Fruit fly (Drosophila melanogaster) whole organism, prepupa: ENCODE data around the gene CG13605.

Experiments
- CG10631 ChIP-seq: fragments of 200-800 bp; sonication (Bioruptor generic); optimal IDR thresholded peaks from 2 replicates; lab custom pipeline; 2016; ENCODE audit warnings: missing biosample characterization, missing genetic modification characterization
- CG11294 ChIP-seq: fragments of 200-800 bp; sonication (Bioruptor generic); IDR thresholded peaks from 2 replicates; pipeline ENCODE4 v1.3.6; 2022; ENCODE audit warnings: missing biosample characterization, missing genetic modification characterization
- CG11762 ChIP-seq: fragments of 200-800 bp; sonication (Bioruptor generic); optimal IDR thresholded peaks from 3 replicates; lab custom pipeline; 2016; ENCODE audit warnings: missing biosample characterization, missing genetic modification characterization; ENCODE audit not compliant: insufficient read depth
- CG11902 ChIP-seq: fragments of 200-800 bp; sonication (Bioruptor generic); optimal IDR thresholded peaks from 3 replicates; lab custom pipeline; 2016; ENCODE audit warnings: missing biosample characterization, missing genetic modification characterization
- CG15336 ChIP-seq: fragments of 200-800 bp; sonication (Bioruptor generic); IDR thresholded peaks from 2 replicates; pipeline ENCODE4 v1.3.6; 2022; ENCODE audit warnings: missing biosample characterization, missing genetic modification characterization
- CG1621 ChIP-seq: fragments of 200-800 bp; sonication (Bioruptor generic); optimal IDR thresholded peaks from 3 replicates; lab custom pipeline; 2018; ENCODE audit warnings: missing biosample characterization, mild to moderate bottlenecking, missing genetic modification characterization
- CG16779 ChIP-seq: fragments of 200-800 bp; sonication (Bioruptor generic); optimal IDR thresholded peaks from 3 replicates; lab custom pipeline; 2017; ENCODE audit warnings: missing biosample characterization, mild to moderate bottlenecking, missing genetic modification characterization
- CG3032 ChIP-seq: fragments of 200-800 bp; optimal IDR thresholded peaks from 2 replicates; lab custom pipeline; 2019; ENCODE audit warnings: missing biosample characterization, mild to moderate bottlenecking, missing genetic modification characterization, moderate library complexity
- CG31627 ChIP-seq: fragments of 200-800 bp; sonication (Bioruptor generic); optimal IDR thresholded peaks from 3 replicates; lab custom pipeline; 2016; ENCODE audit warnings: missing biosample characterization, missing genetic modification characterization
- CG32006 ChIP-seq: fragments of 200-800 bp; sonication (Bioruptor generic); optimal IDR thresholded peaks from 3 replicates; lab custom pipeline; 2017; ENCODE audit warnings: missing biosample characterization, mild to moderate bottlenecking, missing genetic modification characterization
- CG3919 ChIP-seq: fragments of 200-800 bp; sonication (Bioruptor generic); optimal IDR thresholded peaks from 3 replicates; lab custom pipeline; 2016; ENCODE audit warnings: missing biosample characterization, missing genetic modification characterization
- CG4318 ChIP-seq: fragments of 200-800 bp; sonication (Bioruptor generic); optimal IDR thresholded peaks from 3 replicates; lab custom pipeline; 2017; ENCODE audit warnings: missing biosample characterization, mild to moderate bottlenecking, missing genetic modification characterization
- CG6163 ChIP-seq: fragments of 200-800 bp; sonication (Bioruptor generic); IDR thresholded peaks from 3 replicates; pipeline ENCODE4 v1.3.6; 2022; ENCODE audit warnings: missing biosample characterization, missing genetic modification characterization
- CG6276 ChIP-seq: fragments of 200-800 bp; sonication (Bioruptor generic); optimal IDR thresholded peaks from 2 replicates; lab custom pipeline; 2017; ENCODE audit warnings: missing biosample characterization, mild to moderate bottlenecking, missing genetic modification characterization
- CG6792 ChIP-seq: fragments of 200-800 bp; sonication (Bioruptor generic); optimal IDR thresholded peaks from 3 replicates; lab custom pipeline; 2016; ENCODE audit warnings: missing biosample characterization, missing genetic modification characterization
- CG7368 ChIP-seq: fragments of 200-800 bp; sonication (Bioruptor generic); optimal IDR thresholded peaks from 3 replicates; lab custom pipeline; 2016; ENCODE audit warnings: missing biosample characterization, missing genetic modification characterization
- CG8319 ChIP-seq: fragments of 200-800 bp; sonication (Bioruptor generic); optimal IDR thresholded peaks from 3 replicates; lab custom pipeline; 2016; ENCODE audit warnings: missing biosample characterization, missing genetic modification characterization
- CG8632 ChIP-seq: fragments of 200-800 bp; sonication (Bioruptor generic); optimal IDR thresholded peaks from 3 replicates; lab custom pipeline; 2016; ENCODE audit warnings: missing biosample characterization, missing genetic modification characterization
- CG9139 ChIP-seq: fragments of 200-800 bp; sonication (Bioruptor generic); optimal IDR thresholded peaks from 3 replicates; lab custom pipeline; 2017; ENCODE audit warnings: missing biosample characterization, mild to moderate bottlenecking, missing genetic modification characterization
- Eip75B ChIP-seq: fragments of 200-800 bp; sonication (Bioruptor generic); optimal IDR thresholded peaks from 3 replicates; lab custom pipeline; 2016; ENCODE audit warnings: missing biosample characterization, missing genetic modification characterization
- Eip78C ChIP-seq: fragments of 200-800 bp; sonication (Bioruptor generic); peaks from one replicate; lab custom pipeline; 2016; ENCODE audit warnings: missing biosample characterization, missing genetic modification characterization
- Eip93F ChIP-seq: fragments of 200-800 bp; sonication (Bioruptor generic); optimal IDR thresholded peaks from 2 replicates; lab custom pipeline; 2016; ENCODE audit warnings: missing biosample characterization, mild to moderate bottlenecking, missing genetic modification characterization
- Ets21C ChIP-seq: fragments of 200-800 bp; sonication (Bioruptor generic); optimal IDR thresholded peaks from 3 replicates; lab custom pipeline; 2016; ENCODE audit warnings: missing biosample characterization, missing genetic modification characterization
- Ets96B ChIP-seq: fragments of 200-800 bp; optimal IDR thresholded peaks from 2 replicates; lab custom pipeline; 2019; ENCODE audit warnings: missing biosample characterization, mild to moderate bottlenecking, missing genetic modification characterization, moderate library complexity
- Hr38 ChIP-seq: sonication (Bioruptor generic); optimal IDR thresholded peaks from 2 replicates; lab custom pipeline; 2016; ENCODE audit warnings: missing biosample characterization, missing genetic modification characterization
- Hr39 ChIP-seq: fragments of 200-800 bp; sonication (Bioruptor generic); optimal IDR thresholded peaks from 2 replicates; lab custom pipeline; 2016; ENCODE audit warnings: missing biosample characterization, missing genetic modification characterization
- Hr4 ChIP-seq: fragments of 200-800 bp; sonication (Bioruptor generic); optimal IDR thresholded peaks from 3 replicates; lab custom pipeline; 2016; ENCODE audit warnings: missing biosample characterization, missing genetic modification characterization
- Lpt ChIP-seq: fragments of 200-800 bp; sonication (Bioruptor generic); optimal IDR thresholded peaks from 3 replicates; lab custom pipeline; 2016; ENCODE audit warnings: missing biosample characterization, missing genetic modification characterization
- Met ChIP-seq: fragments of 200-800 bp; sonication (Bioruptor generic); optimal IDR thresholded peaks from 3 replicates; lab custom pipeline; 2016; ENCODE audit warnings: missing biosample characterization, missing genetic modification characterization
- OdsH ChIP-seq: fragments of 200-800 bp; sonication (Bioruptor generic); optimal IDR thresholded peaks from 3 replicates; lab custom pipeline; 2016; ENCODE audit warnings: missing biosample characterization, missing genetic modification characterization
- Smox ChIP-seq: fragments of 200-800 bp; sonication (Bioruptor generic); optimal IDR thresholded peaks from 3 replicates; lab custom pipeline; 2016; ENCODE audit warnings: missing biosample characterization, missing genetic modification characterization
- Sox14 ChIP-seq: fragments of 200-800 bp; sonication (Bioruptor generic); optimal IDR thresholded peaks from 3 replicates; lab custom pipeline; 2016; ENCODE audit warnings: missing biosample characterization, missing genetic modification characterization
- Sox15 ChIP-seq: fragments of 200-800 bp; sonication (Bioruptor generic); optimal IDR thresholded peaks from 3 replicates; lab custom pipeline; 2016; ENCODE audit warnings: missing biosample characterization, missing genetic modification characterization
- achi ChIP-seq: fragments of 200-800 bp; sonication (Bioruptor generic); optimal IDR thresholded peaks from 3 replicates; lab custom pipeline; 2016; ENCODE audit warnings: missing biosample characterization, missing genetic modification characterization
- cyc ChIP-seq: fragments of 200-800 bp; sonication (Bioruptor generic); optimal IDR thresholded peaks from 3 replicates; lab custom pipeline; 2016; ENCODE audit warnings: missing biosample characterization, missing genetic modification characterization
- dac ChIP-seq: fragments of 200-800 bp; sonication (Bioruptor generic); optimal IDR thresholded peaks from 2 replicates; lab custom pipeline; 2017; ENCODE audit warnings: missing biosample characterization, mild to moderate bottlenecking, missing genetic modification characterization
- esn ChIP-seq: fragments of 200-800 bp; sonication (Bioruptor generic); optimal IDR thresholded peaks from 2 replicates; lab custom pipeline; 2016; ENCODE audit warnings: missing biosample characterization, mild to moderate bottlenecking, missing genetic modification characterization, moderate library complexity
- fd85E ChIP-seq: fragments of 200-800 bp; sonication (Bioruptor generic); optimal IDR thresholded peaks from 3 replicates; lab custom pipeline; 2016; ENCODE audit warnings: missing biosample characterization, missing genetic modification characterization
- fkh ChIP-seq: fragments of 200-800 bp; sonication (Bioruptor generic); optimal IDR thresholded peaks from 3 replicates; lab custom pipeline; 2017; ENCODE audit warnings: missing biosample characterization, mild to moderate bottlenecking, missing genetic modification characterization, moderate library complexity
- lz ChIP-seq: fragments of 200-800 bp; sonication (Bioruptor generic); optimal IDR thresholded peaks from 3 replicates; lab custom pipeline; 2016; ENCODE audit warnings: missing biosample characterization, missing genetic modification characterization
- salr ChIP-seq, 2 experiments: fragments of 200-800 bp; sonication (Bioruptor generic); optimal IDR thresholded peaks; 3 replicates each; lab custom pipeline; 2016 to 2018; ENCODE audit warnings: missing biosample characterization in 2 of 2, missing genetic modification characterization in 2 of 2, mild to moderate bottlenecking in 1 of 2
- spab ChIP-seq: fragments of 200-800 bp; sonication (Bioruptor generic); optimal IDR thresholded peaks from 2 replicates; lab custom pipeline; 2017; ENCODE audit warnings: missing biosample characterization, mild to moderate bottlenecking, missing genetic modification characterization, missing genetic modification reagents
- ss ChIP-seq, 2 experiments: fragments of 200-800 bp; sonication (Bioruptor generic); optimal IDR thresholded peaks; 2 replicates in 1 of 2; 3 replicates in 1 of 2; lab custom pipeline; 2017 to 2018; ENCODE audit warnings: mild to moderate bottlenecking in 2 of 2, missing biosample characterization in 2 of 2, missing genetic modification characterization in 2 of 2, moderate library complexity in 1 of 2
- topi ChIP-seq: fragments of 200-800 bp; sonication (Bioruptor generic); optimal IDR thresholded peaks from 3 replicates; lab custom pipeline; 2016; ENCODE audit warnings: missing biosample characterization, missing genetic modification characterization
- vri ChIP-seq: fragments of 200-800 bp; sonication (Bioruptor generic); optimal IDR thresholded peaks from 3 replicates; lab custom pipeline; 2016; ENCODE audit warnings: missing biosample characterization, mild to moderate bottlenecking, missing genetic modification characterization

The CG13605 gene

dm6 chr3R:24108902-24109389 is 3.2 kb downstream of the CG13605 start, which contains the start of the genes eIF4EHP and CG18428 (continued):
- TF ChIP-seq Hr39 (GFP tag; lab: Kevin White, UChicago) (peak; percentile 92), Met (GFP tag; lab: Kevin White, UChicago) (peak; percentile 96), dac (peak; percentile 96), CG11902 (peak; percentile 98), esn (GFP tag; lab: Kevin White, UChicago) (peak; percentile 98), CG8319 (GFP tag; lab: Kevin White, UChicago) (peak; percentile 95), achi (GFP tag; lab: Kevin White, UChicago) (peak; percentile 100), Lpt (peak; percentile 99)

dm6 chr3R:24106879-24107441 is 5.2 kb downstream of the CG13605 start, which contains the start of gene CG10694:
Gene CG10694, plus strand, starts transcription at chr3R:24107391.
- TF ChIP-seq CG32006 (GFP tag; lab: Kevin White, UChicago): no peak
- TF ChIP-seq CG11902: no peak
- no peak for TF ChIP-seq spab
- TF ChIP-seq CG9139: no peak
- TF ChIP-seq Eip78C: no peak
- TF ChIP-seq Smox (GFP tag; lab: Kevin White, UChicago): no peak
- TF ChIP-seq cyc: no peak
- no peak for TF ChIP-seq CG6276 (GFP tag; lab: Kevin White, UChicago)
- no peak for TF ChIP-seq CG15336
- TF ChIP-seq fkh (GFP tag; lab: Kevin White, UChicago): no peak
- TF ChIP-seq Ets96B: no peak
- no peak for TF ChIP-seq CG1621
- TF ChIP-seq salr (GFP tag; optimal IDR thresholded peaks at IDR 0.05; lab: Kevin White, UChicago): no peak
- TF ChIP-seq, all 60 proteins: peak for 0

DNA sequence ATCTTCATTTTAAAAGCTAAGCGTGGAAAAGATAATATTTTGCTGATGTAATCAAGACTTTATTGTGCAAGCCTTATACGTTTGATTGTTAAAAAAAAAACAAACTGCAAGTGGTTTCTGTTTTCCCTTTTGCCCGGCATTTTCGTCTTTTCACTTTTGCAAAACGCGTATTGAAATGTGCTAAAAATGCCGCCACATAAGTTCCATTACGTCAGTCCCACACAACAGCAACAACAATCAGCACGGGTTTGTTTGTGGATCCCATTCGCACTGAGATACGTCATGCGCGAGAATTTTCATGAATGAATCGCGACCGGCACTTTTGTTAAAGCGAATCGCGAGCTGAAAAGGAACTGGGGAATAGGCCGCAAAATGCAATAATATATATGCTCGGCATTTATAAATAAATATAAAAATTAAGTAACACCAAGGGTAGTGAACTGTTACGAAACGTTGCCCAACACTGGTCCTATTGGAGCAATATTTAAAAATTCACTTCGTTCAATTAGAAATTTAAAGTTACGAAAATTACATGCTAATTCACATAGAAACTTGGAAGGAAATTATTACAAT is 6.0 kb downstream of the CG13605 start:
- TF ChIP-seq CG4318 (no peak), Hr38 (GFP tag; lab: Kevin White, UChicago) (no peak), Eip78C (peak; percentile 92), CG10631 (GFP tag; lab: Kevin White, UChicago) (peak; percentile 57), Smox (GFP tag; lab: Kevin White, UChicago) (peak; percentile 67), Ets21C (peak; percentile 44), CG11294 (GFP tag; lab: Robert Waterston, UW) (no peak), ss (GFP tag; optimal IDR thresholded peaks at IDR 0.05; lab: Kevin White, UChicago) (peak; percentile 24 to 27), Met (GFP tag; lab: Kevin White, UChicago) (peak; percentile 76), CG6792 (GFP tag; lab: Kevin White, UChicago) (peak; percentile 72), Eip93F (peak; percentile 80), CG7368 (GFP tag; lab: Kevin White, UChicago) (peak; percentile 49), OdsH (GFP tag; lab: Kevin White, UChicago) (peak; percentile 70), CG3919 (GFP tag; lab: Kevin White, UChicago) (peak; percentile 77), Lpt (peak; percentile 8), fd85E (GFP tag; lab: Kevin White, UChicago) (peak; percentile 21), CG31627 (GFP tag; lab: Kevin White, UChicago) (peak; percentile 43), CG15336 (no peak), CG11902 (no peak), topi (peak; percentile 75), CG32006 (GFP tag; lab: Kevin White, UChicago) (peak; percentile 27), Hr39 (GFP tag; lab: Kevin White, UChicago) (peak; percentile 34), fkh (GFP tag; lab: Kevin White, UChicago) (no peak), Sox14 (GFP tag; lab: Kevin White, UChicago) (peak; percentile 61), cyc (peak; percentile 37), esn (GFP tag; lab: Kevin White, UChicago) (peak; percentile 81), dac (no peak), CG1621 (peak; percentile 71), Hr4 (GFP tag; lab: Kevin White, UChicago) (peak; percentile 78), vri (peak; percentile 95), lz (GFP tag; lab: Kevin White, UChicago) (peak; percentile 47), CG11762 (peak; percentile 59), CG6163 (GFP tag; lab: Robert Waterston, UW) (no peak), salr (GFP tag; optimal IDR thresholded peaks at IDR 0.05; lab: Kevin White, UChicago) (peak in 1 of 2 experiments; percentile 42), Eip75B (GFP tag; lab: Kevin White, UChicago) (peak; percentile 65), CG3032 (peak; percentile 31), CG8632 (GFP tag; lab: Kevin White, UChicago) (peak; percentile 39), Sox15 (GFP tag; lab: Kevin White, UChicago) (no peak), CG16779 (tag; lab: Kevin White, UChicago) (peak; percentile 41)
